Fruit fly (Drosophila melanogaster): Measurements from ENCODE around the gene CG10602.

The CG10602 gene

dm6 chr2L:18830587-18831528 is 28.2 kb downstream of the CG10602 start, which contains the start of the genes CG17597 and ScpX:
Gene CG17597, minus strand, starts transcription at chr2L:18831153.
Gene ScpX, plus strand, starts transcription at chr2L:18831229.
- TF ChIP-seq D1 (tag; optimal IDR thresholded peaks at IDR 0.05) (no peak), Ets98B (GFP tag; IDR thresholded peaks at IDR 0.05) (peak; percentile 20; the same call in 1 of the 2 replicates), CG15710 (tag; optimal IDR thresholded peaks at IDR 0.05) (peak; percentile 55), CG13204 (GFP tag; optimal IDR thresholded peaks at IDR 0.05) (no peak), CG8159 (tag; optimal IDR thresholded peaks at IDR 0.05) (peak; percentile 65), CG10348 (GFP tag; IDR thresholded peaks at IDR 0.05) (no peak), CG14655 (GFP tag; optimal IDR thresholded peaks at IDR 0.05) (peak; percentile 52), CG17806 (tag; optimal IDR thresholded peaks at IDR 0.05) (peak; percentile 32), rn (GFP tag; IDR thresholded peaks at IDR 0.05) (no peak), CG12605 (GFP tag; IDR thresholded peaks at IDR 0.05) (peak; percentile 53; the same call in 1 of the 2 replicates), Pif1A (GFP tag; optimal IDR thresholded peaks at IDR 0.05) (peak; percentile 69), CG9948 (tag; optimal IDR thresholded peaks at IDR 0.05) (peak; percentile 31), EcR (GFP tag; optimal IDR thresholded peaks at IDR 0.05) (peak; percentile 27), fd96Ca (GFP tag; IDR thresholded peaks at IDR 0.05) (no peak), CG4496 (GFP tag; IDR thresholded peaks at IDR 0.05) (0 out of 3 replicates have a peak, but pooled peaks have one; percentile 20), CG8301 (tag; optimal IDR thresholded peaks at IDR 0.05) (peak; percentile 23), CG34367 (tag; optimal IDR thresholded peaks at IDR 0.05) (peak; percentile 43), CG32121 (GFP tag; IDR thresholded peaks at IDR 0.05) (peak; percentile 23; the same call in 1 of the 2 replicates), Snoo (tag; optimal IDR thresholded peaks at IDR 0.05) (peak; percentile 28), gl (tag; optimal IDR thresholded peaks at IDR 0.05) (peak; percentile 64), Pif1B (GFP tag; optimal IDR thresholded peaks at IDR 0.05) (no peak)

dm6 chr2L:18826496-18827008 is 32.5 kb downstream of the CG10602 start, which contains the start of gene Ugt36E1:
Gene Ugt36E1, plus strand, starts transcription at chr2L:18826770.
- TF ChIP-seq D1 (tag; optimal IDR thresholded peaks at IDR 0.05) (no peak), CG15710 (tag; optimal IDR thresholded peaks at IDR 0.05) (no peak), CG9948 (tag; optimal IDR thresholded peaks at IDR 0.05) (no peak), CG13204 (GFP tag; optimal IDR thresholded peaks at IDR 0.05) (no peak), CG10348 (GFP tag; IDR thresholded peaks at IDR 0.05) (no peak), Pif1A (GFP tag; optimal IDR thresholded peaks at IDR 0.05) (no peak), CG32121 (GFP tag; IDR thresholded peaks at IDR 0.05) (no peak), CG4496 (GFP tag; IDR thresholded peaks at IDR 0.05) (no peak), EcR (GFP tag; optimal IDR thresholded peaks at IDR 0.05) (no peak), CG8159 (tag; optimal IDR thresholded peaks at IDR 0.05) (no peak), CG12605 (GFP tag; IDR thresholded peaks at IDR 0.05) (no peak), fd96Ca (GFP tag; IDR thresholded peaks at IDR 0.05) (no peak), gl (tag; optimal IDR thresholded peaks at IDR 0.05) (no peak), Snoo (tag; optimal IDR thresholded peaks at IDR 0.05) (no peak), Ets98B (GFP tag; IDR thresholded peaks at IDR 0.05) (no peak), CG14655 (GFP tag; optimal IDR thresholded peaks at IDR 0.05) (no peak), CG8301 (tag; optimal IDR thresholded peaks at IDR 0.05) (no peak), Pif1B (GFP tag; optimal IDR thresholded peaks at IDR 0.05) (no peak), CG17806 (tag; optimal IDR thresholded peaks at IDR 0.05) (no peak), CG34367 (tag; optimal IDR thresholded peaks at IDR 0.05) (no peak)

DNA sequence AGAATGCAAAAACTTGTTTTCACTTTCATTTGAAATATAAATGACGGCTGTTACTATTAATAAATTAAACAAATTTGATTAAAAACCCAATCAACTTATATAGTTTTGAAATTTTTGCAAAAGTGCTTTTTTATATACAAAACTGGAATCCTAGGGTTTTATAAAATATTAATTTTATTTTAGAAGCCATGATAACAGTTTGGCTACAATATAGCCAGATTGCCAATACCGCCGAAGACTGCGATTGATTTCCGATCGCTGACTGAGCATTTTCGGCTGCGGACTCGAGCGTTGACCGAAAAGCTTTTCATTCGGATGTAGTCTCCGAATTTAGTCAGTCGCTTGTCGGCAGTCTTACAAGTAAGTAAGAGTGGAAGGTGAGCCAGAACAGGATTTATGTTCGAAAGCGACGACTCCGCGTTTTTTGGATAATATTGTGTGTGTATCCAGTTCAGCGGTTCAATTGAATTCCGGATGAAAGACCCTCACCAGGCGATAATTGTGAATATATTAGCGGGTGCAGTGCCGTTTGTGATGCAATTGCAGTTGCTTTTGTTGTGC is 35.7 kb downstream of the CG10602 start, which contains the start of gene Ugt36D1:
Gene Ugt36D1 (plus strand): TSS at position 306 of the 561 bp plus-strand sequence.
- TF ChIP-seq gl (tag; optimal IDR thresholded peaks at IDR 0.05) (no peak), CG34367 (tag; optimal IDR thresholded peaks at IDR 0.05) (no peak), CG10348 (GFP tag; IDR thresholded peaks at IDR 0.05) (no peak), Pif1A (GFP tag; optimal IDR thresholded peaks at IDR 0.05) (no peak), Ets98B (GFP tag; IDR thresholded peaks at IDR 0.05) (peak; percentile 31; the same call in 1 of the 2 replicates), rn (GFP tag; IDR thresholded peaks at IDR 0.05) (no peak), CG32121 (GFP tag; IDR thresholded peaks at IDR 0.05) (0 out of 2 replicates have a peak, but pooled peaks have one; percentile 20), CG8159 (tag; optimal IDR thresholded peaks at IDR 0.05) (no peak), fd96Ca (GFP tag; IDR thresholded peaks at IDR 0.05) (no peak), Snoo (tag; optimal IDR thresholded peaks at IDR 0.05) (peak; percentile 25), D1 (tag; optimal IDR thresholded peaks at IDR 0.05) (no peak), CG4496 (GFP tag; IDR thresholded peaks at IDR 0.05) (peak; percentile 48; the same call in 1 of the 3 replicates), CG12605 (GFP tag; IDR thresholded peaks at IDR 0.05) (no peak), Pif1B (GFP tag; optimal IDR thresholded peaks at IDR 0.05) (peak; percentile 27), CG17806 (tag; optimal IDR thresholded peaks at IDR 0.05) (no peak), CG15710 (tag; optimal IDR thresholded peaks at IDR 0.05) (no peak), CG13204 (GFP tag; optimal IDR thresholded peaks at IDR 0.05) (no peak), CG14655 (GFP tag; optimal IDR thresholded peaks at IDR 0.05) (no peak), CG8301 (tag; optimal IDR thresholded peaks at IDR 0.05) (no peak), EcR (GFP tag; optimal IDR thresholded peaks at IDR 0.05) (peak; percentile 80), CG9948 (tag; optimal IDR thresholded peaks at IDR 0.05) (no peak)

DNA sequence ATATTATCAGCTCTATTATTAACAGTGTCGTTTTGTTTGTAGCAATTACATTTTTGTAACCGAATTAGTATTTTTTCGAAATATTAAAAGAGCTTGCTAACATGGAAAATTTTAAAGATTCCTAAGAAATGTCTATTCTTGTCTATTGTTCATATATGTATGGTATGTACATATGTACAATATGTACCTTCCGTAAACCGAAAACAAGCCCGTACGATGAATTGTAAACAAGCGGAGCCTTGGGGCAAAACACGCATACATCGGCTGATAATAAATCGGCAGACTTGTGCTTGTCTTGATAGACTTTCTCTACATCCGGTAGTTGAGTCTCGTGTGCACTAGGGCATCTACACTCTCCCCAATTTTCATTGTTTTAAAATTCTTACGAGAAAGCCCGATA is 36.2 kb downstream of the CG10602 start:
- TF ChIP-seq gl (tag; optimal IDR thresholded peaks at IDR 0.05) (no peak), Snoo (tag; optimal IDR thresholded peaks at IDR 0.05) (no peak), CG12605 (GFP tag; IDR thresholded peaks at IDR 0.05) (no peak), CG9948 (tag; optimal IDR thresholded peaks at IDR 0.05) (no peak), CG13204 (GFP tag; optimal IDR thresholded peaks at IDR 0.05) (no peak), D1 (tag; optimal IDR thresholded peaks at IDR 0.05) (no peak), Pif1B (GFP tag; optimal IDR thresholded peaks at IDR 0.05) (no peak), fd96Ca (GFP tag; IDR thresholded peaks at IDR 0.05) (no peak), EcR (GFP tag; optimal IDR thresholded peaks at IDR 0.05) (no peak), CG8159 (tag; optimal IDR thresholded peaks at IDR 0.05) (no peak), CG14655 (GFP tag; optimal IDR thresholded peaks at IDR 0.05) (no peak), CG15710 (tag; optimal IDR thresholded peaks at IDR 0.05) (no peak)

All from whole organism, pupa.